Fruit fly (Drosophila melanogaster) whole organism, embryonic: Measurements from ENCODE around the gene Taf10.
A peak's percentile ranks its signal among the peaks of the same experiment; 100 is the strongest.

Source experiments
- Aef1 ChIP-seq: fragments of 200-800 bp; sonication (Bioruptor generic); IDR thresholded peaks from 3 replicates; pipeline ENCODE4 v1.3.6; 2022; ENCODE audit warnings: missing biosample characterization, missing genetic modification characterization
- B-H1 ChIP-seq: fragments of 200-800 bp; sonication (Bioruptor generic); IDR thresholded peaks from 3 replicates; pipeline ENCODE4 v1.3.6; 2022; ENCODE audit warnings: missing biosample characterization, missing genetic modification characterization
- CG1024 ChIP-seq: fragments of 200-800 bp; sonication (Bioruptor generic); IDR thresholded peaks from 2 replicates; pipeline ENCODE4 v1.3.6; 2022; ENCODE audit warnings: missing biosample characterization, missing genetic modification characterization
- CG10274 ChIP-seq: fragments of 200-800 bp; sonication (Bioruptor generic); optimal IDR thresholded peaks from 3 replicates; lab custom pipeline; 2017; ENCODE audit warnings: missing biosample characterization, mild to moderate bottlenecking, missing genetic modification characterization
- CG10431 ChIP-seq: fragments of 200-800 bp; sonication (Bioruptor generic); optimal IDR thresholded peaks from 3 replicates; lab custom pipeline; 2018; ENCODE audit warnings: missing biosample characterization, mild to moderate bottlenecking, missing genetic modification characterization
- CG11085 ChIP-seq: fragments of 200-800 bp; sonication (Bioruptor generic); IDR thresholded peaks from 2 replicates; pipeline ENCODE4 v1.3.6; 2022; ENCODE audit warnings: missing biosample characterization, missing genetic modification characterization
- CG13287 ChIP-seq: fragments of 200-800 bp; sonication (Bioruptor generic); IDR thresholded peaks from 2 replicates; pipeline ENCODE4 v1.3.6; 2022; ENCODE audit warnings: missing biosample characterization, missing genetic modification characterization; ENCODE audit not compliant: partially characterized antibody
- CG14441 ChIP-seq: fragments of 200-800 bp; sonication (Bioruptor generic); IDR thresholded peaks from 2 replicates; pipeline ENCODE4 v1.3.6; 2022; ENCODE audit warnings: missing biosample characterization, missing genetic modification characterization
- CG14860 ChIP-seq: fragments of 200-800 bp; sonication (Bioruptor generic); IDR thresholded peaks from 3 replicates; pipeline ENCODE4 v1.3.6; 2022; ENCODE audit warnings: missing biosample characterization, missing genetic modification characterization; ENCODE audit not compliant: partially characterized antibody
- CG16779 ChIP-seq: fragments of 200-800 bp; sonication (Bioruptor generic); IDR thresholded peaks from 2 replicates; pipeline ENCODE4 v1.3.6; 2022; ENCODE audit warnings: missing biosample characterization, missing genetic modification characterization
- CG1792 ChIP-seq: fragments of 200-800 bp; sonication (Bioruptor generic); optimal IDR thresholded peaks from 2 replicates; lab custom pipeline; 2016; ENCODE audit warnings: missing biosample characterization, missing genetic modification characterization
- CG30020 ChIP-seq: fragments of 200-800 bp; optimal IDR thresholded peaks from 2 replicates; lab custom pipeline; 2019; ENCODE audit warnings: missing biosample characterization, mild to moderate bottlenecking, missing genetic modification characterization, moderate library complexity
- CG32532 ChIP-seq: fragments of 200-800 bp; sonication (Bioruptor generic); IDR thresholded peaks from 2 replicates; pipeline ENCODE4 v1.3.6; 2022; ENCODE audit warnings: missing biosample characterization, missing genetic modification characterization
- CG3838 ChIP-seq: fragments of 200-800 bp; sonication (Bioruptor generic); optimal IDR thresholded peaks from 3 replicates; lab custom pipeline; 2016; ENCODE audit warnings: missing biosample characterization, missing genetic modification characterization
- CG4282 ChIP-seq: fragments of 200-800 bp; sonication (Bioruptor generic); optimal IDR thresholded peaks from 2 replicates; lab custom pipeline; 2016; ENCODE audit warnings: missing biosample characterization, missing genetic modification characterization
- CG4404 ChIP-seq: fragments of 200-800 bp; sonication (Bioruptor generic); IDR thresholded peaks from 2 replicates; pipeline ENCODE4 v1.3.6; 2022; ENCODE audit warnings: missing biosample characterization, missing genetic modification characterization
- CG4424 ChIP-seq: fragments of 200-800 bp; sonication (Bioruptor generic); optimal IDR thresholded peaks from 3 replicates; lab custom pipeline; 2016; ENCODE audit warnings: missing biosample characterization, missing genetic modification characterization
- CG5180 ChIP-seq: fragments of 200-800 bp; sonication (Bioruptor generic); optimal IDR thresholded peaks from 3 replicates; lab custom pipeline; 2017; ENCODE audit warnings: missing biosample characterization, missing genetic modification characterization, mild to moderate bottlenecking, moderate library complexity, missing genetic modification reagents
- CG7271 ChIP-seq: fragments of 200-800 bp; sonication (Bioruptor generic); optimal IDR thresholded peaks from 2 replicates; lab custom pipeline; 2018; ENCODE audit warnings: missing biosample characterization, mild to moderate bottlenecking, missing genetic modification characterization, moderate library complexity
- CG9797 ChIP-seq: fragments of 200-800 bp; sonication (Bioruptor generic); optimal IDR thresholded peaks from 3 replicates; lab custom pipeline; 2018; ENCODE audit warnings: missing biosample characterization, mild to moderate bottlenecking, missing genetic modification characterization
- CHES-1-like ChIP-seq: fragments of 200-800 bp; sonication (Bioruptor generic); optimal IDR thresholded peaks from 2 replicates; lab custom pipeline; 2016; ENCODE audit warnings: missing biosample characterization, missing genetic modification characterization
- CkIIα-i1 ChIP-seq: fragments of 200-800 bp; sonication (Bioruptor generic); IDR thresholded peaks from 2 replicates; pipeline ENCODE4 v1.3.6; 2022; ENCODE audit warnings: missing biosample characterization, missing genetic modification characterization
- Dip2 ChIP-seq: fragments of 200-800 bp; sonication (Bioruptor generic); IDR thresholded peaks from 2 replicates; pipeline ENCODE4 v1.3.6; 2022; ENCODE audit warnings: missing biosample characterization, missing genetic modification characterization
- E2f2 ChIP-seq: fragments of 200-800 bp; sonication (Bioruptor generic); IDR thresholded peaks from 2 replicates; pipeline ENCODE4 v1.3.6; 2022; ENCODE audit warnings: missing biosample characterization, missing genetic modification characterization
- MTF-1 ChIP-seq: fragments of 200-800 bp; sonication (Bioruptor generic); optimal IDR thresholded peaks from 2 replicates; lab custom pipeline; 2018; ENCODE audit warnings: missing biosample characterization, mild to moderate bottlenecking, missing genetic modification characterization, borderline replicate concordance
- Max ChIP-seq: fragments of 200-800 bp; sonication (Bioruptor generic); optimal IDR thresholded peaks from 2 replicates; lab custom pipeline; 2016; ENCODE audit warnings: missing biosample characterization, mild to moderate bottlenecking, missing genetic modification characterization
- Meics ChIP-seq: fragments of 200-800 bp; sonication (Bioruptor generic); optimal IDR thresholded peaks from 2 replicates; lab custom pipeline; 2017; ENCODE audit warnings: missing biosample characterization, mild to moderate bottlenecking, missing genetic modification characterization
- Sry-δ ChIP-seq: fragments of 200-800 bp; sonication (Bioruptor generic); optimal IDR thresholded peaks from 2 replicates; lab custom pipeline; 2016; ENCODE audit warnings: missing biosample characterization, missing genetic modification characterization
- Stat92E ChIP-seq, 3 experiments: fragments of >200 bp in 2 of 3; fragments of 200-800 bp in 1 of 3; sonication (Bioruptor generic) in 1 of 3; optimal IDR thresholded peaks; 2 replicates each; lab custom pipeline; 2017 to 2019; ENCODE audit warnings: missing biosample characterization in 3 of 3, missing genetic modification characterization in 3 of 3, mild to moderate bottlenecking in 1 of 3, moderate library complexity in 1 of 3
- aop ChIP-seq: fragments of 200-800 bp; sonication (Bioruptor generic); IDR thresholded peaks from 2 replicates; pipeline ENCODE4 v1.3.6; 2022; ENCODE audit warnings: missing biosample characterization, missing genetic modification characterization
- ap ChIP-seq: fragments of 200-800 bp; sonication (Bioruptor generic); IDR thresholded peaks from 2 replicates; pipeline ENCODE4 v1.3.6; 2022; ENCODE audit warnings: missing biosample characterization, missing genetic modification characterization
- az2 ChIP-seq: fragments of 200-800 bp; sonication (Bioruptor generic); optimal IDR thresholded peaks from 3 replicates; lab custom pipeline; 2016; ENCODE audit warnings: missing biosample characterization, missing genetic modification characterization
- caup ChIP-seq: fragments of 200-800 bp; sonication (Bioruptor generic); optimal IDR thresholded peaks from 3 replicates; lab custom pipeline; 2017; ENCODE audit warnings: missing biosample characterization, mild to moderate bottlenecking, missing genetic modification characterization, moderate library complexity; ENCODE audit not compliant: severe bottlenecking
- corto ChIP-seq: fragments of 200-800 bp; sonication (Bioruptor generic); optimal IDR thresholded peaks from 2 replicates; lab custom pipeline; 2016; ENCODE audit warnings: missing biosample characterization, mild to moderate bottlenecking, missing genetic modification characterization, moderate library complexity
- dpn ChIP-seq, 2 experiments: fragments of 200-800 bp; sonication (Bioruptor generic); optimal IDR thresholded peaks; 3 replicates each; lab custom pipeline; 2016; ENCODE audit warnings: missing biosample characterization in 2 of 2, missing genetic modification characterization in 2 of 2
- ems ChIP-seq: fragments of 200-800 bp; sonication (Bioruptor generic); optimal IDR thresholded peaks from 3 replicates; lab custom pipeline; 2016; ENCODE audit warnings: missing biosample characterization, missing genetic modification characterization
- eve ChIP-seq, 2 experiments: fragments of >200 bp; optimal IDR thresholded peaks; 2 replicates each; lab custom pipeline; 2017; ENCODE audit warnings: missing biosample characterization in 2 of 2, missing genetic modification characterization in 2 of 2
- fu2 ChIP-seq: fragments of 200-800 bp; sonication (Bioruptor generic); optimal IDR thresholded peaks from 2 replicates; lab custom pipeline; 2016; ENCODE audit warnings: missing biosample characterization, missing genetic modification characterization
- h ChIP-seq: fragments of >200 bp; optimal IDR thresholded peaks from 2 replicates; lab custom pipeline; 2017
- ham ChIP-seq: fragments of 200-800 bp; sonication (Bioruptor generic); IDR thresholded peaks from 2 replicates; pipeline ENCODE4 v1.3.6; 2022; ENCODE audit warnings: missing biosample characterization, missing genetic modification characterization
- ind ChIP-seq: fragments of 200-800 bp; sonication (Bioruptor generic); optimal IDR thresholded peaks from 3 replicates; lab custom pipeline; 2016; ENCODE audit warnings: missing biosample characterization, missing genetic modification characterization
- kay ChIP-seq: fragments of 200-800 bp; sonication (Bioruptor generic); optimal IDR thresholded peaks from 2 replicates; lab custom pipeline; 2016; ENCODE audit warnings: missing biosample characterization, missing genetic modification characterization
- lmd ChIP-seq: fragments of 200-800 bp; sonication (Bioruptor generic); IDR thresholded peaks from 2 replicates; pipeline ENCODE4 v1.3.6; 2022; ENCODE audit warnings: missing biosample characterization, missing genetic modification characterization
- nom ChIP-seq: fragments of 200-800 bp; sonication (Bioruptor generic); optimal IDR thresholded peaks from 2 replicates; lab custom pipeline; 2017; ENCODE audit warnings: missing biosample characterization, missing genetic modification characterization, mild to moderate bottlenecking, moderate library complexity, missing genetic modification reagents
- pb ChIP-seq: fragments of 200-800 bp; sonication (Bioruptor generic); optimal IDR thresholded peaks from 3 replicates; lab custom pipeline; 2016; ENCODE audit warnings: missing biosample characterization, missing genetic modification characterization
- sens ChIP-seq: fragments of 200-800 bp; sonication (Bioruptor generic); peaks from one replicate; lab custom pipeline; 2016; ENCODE audit warnings: missing biosample characterization, missing genetic modification characterization
- slou ChIP-seq: fragments of 200-800 bp; sonication (Bioruptor generic); optimal IDR thresholded peaks from 3 replicates; lab custom pipeline; 2016; ENCODE audit warnings: missing biosample characterization, missing genetic modification characterization
- tgo ChIP-seq: fragments of 200-800 bp; sonication (Bioruptor generic); IDR thresholded peaks from 3 replicates; pipeline ENCODE4 v1.3.6; 2022; ENCODE audit warnings: missing biosample characterization, missing genetic modification characterization
- tx ChIP-seq: fragments of 200-800 bp; sonication (Bioruptor generic); optimal IDR thresholded peaks from 2 replicates; lab custom pipeline; 2016; ENCODE audit warnings: missing biosample characterization, missing genetic modification characterization
- vfl ChIP-seq: fragments of 200-800 bp; sonication (Bioruptor generic); optimal IDR thresholded peaks from 2 replicates; lab custom pipeline; 2016; ENCODE audit warnings: missing biosample characterization, missing genetic modification characterization
- yki ChIP-seq: fragments of >200 bp; optimal IDR thresholded peaks from 3 replicates; lab custom pipeline; 2018

Gene Taf10

dm6 chr2L:2754437-2755322 lies 13.0 kb upstream of the Taf10 start (continued):
- TF ChIP-seq kay (GFP tag; lab: Kevin White, UChicago) (peak; percentile 60), CG3838 (GFP tag; lab: Kevin White, UChicago) (no peak), fu2 (GFP tag; lab: Kevin White, UChicago) (peak; percentile 64), vfl (GFP tag; lab: Kevin White, UChicago) (peak; percentile 38), caup (GFP tag; lab: Kevin White, UChicago) (peak; percentile 86), CG16779 (GFP tag; lab: Robert Waterston, UW) (no peak), Dip2 (GFP tag; lab: Robert Waterston, UW) (no peak), CG4424 (GFP tag; lab: Kevin White, UChicago) (peak; percentile 79), CG30020 (tag; lab: Kevin White, UChicago) (peak; percentile 58), CG9797 (GFP tag; lab: Kevin White, UChicago) (no peak), Aef1 (GFP tag; lab: Robert Waterston, UW) (no peak), CG4404 (GFP tag; lab: Robert Waterston, UW) (no peak), eve (GFP tag; optimal IDR thresholded peaks at IDR 0.05; lab: Kevin White, UChicago) (no peak), nom (peak; percentile 81), E2f2 (GFP tag; lab: Robert Waterston, UW) (no peak), ham (GFP tag; lab: Robert Waterston, UW) (no peak), pb (GFP tag; lab: Kevin White, UChicago) (peak; percentile 70), CG1792 (GFP tag; lab: Kevin White, UChicago) (peak; percentile 59), dpn (GFP tag; optimal IDR thresholded peaks at IDR 0.05; lab: Kevin White, UChicago) (peak; percentile 74 to 78), Max (peak; percentile 49), ind (peak; percentile 81), slou (GFP tag; lab: Kevin White, UChicago) (peak; percentile 65), CG32532 (GFP tag; lab: Robert Waterston, UW) (no peak), tx (GFP tag; lab: Kevin White, UChicago) (peak; percentile 74), CG10274 (peak; percentile 57), yki (lab: Kevin White, UChicago) (peak; percentile 90), tgo (GFP tag; lab: Robert Waterston, UW) (no peak), aop (GFP tag; lab: Robert Waterston, UW) (no peak), Sry-δ (peak; percentile 0), az2 (GFP tag; lab: Kevin White, UChicago) (peak; percentile 76), MTF-1 (GFP tag; lab: Kevin White, UChicago) (peak; percentile 82), CG14860 (GFP tag; lab: Robert Waterston, UW) (no peak), CG11085 (GFP tag; lab: Robert Waterston, UW) (no peak), ems (GFP tag; lab: Kevin White, UChicago) (peak; percentile 77), Stat92E (GFP tag; optimal IDR thresholded peaks at IDR 0.05; lab: Kevin White, UChicago) (no peak), CG13287 (no peak), CkIIα-i1 (no peak), CG1024 (no peak), CG5180 (GFP tag; lab: Kevin White, UChicago) (peak; percentile 81), CHES-1-like (GFP tag; lab: Kevin White, UChicago) (peak; percentile 89), lmd (GFP tag; lab: Robert Waterston, UW) (no peak), CG14441 (GFP tag; lab: Robert Waterston, UW) (no peak), CG4282 (GFP tag; lab: Kevin White, UChicago) (no peak), CG7271 (tag; lab: Kevin White, UChicago) (peak; percentile 28), sens (GFP tag; lab: Kevin White, UChicago) (peak; percentile 94), ap (GFP tag; lab: Robert Waterston, UW) (no peak), CG10431 (peak; percentile 89), h (lab: Kevin White, UChicago) (no peak), B-H1 (GFP tag; lab: Robert Waterston, UW) (no peak), Meics (GFP tag; lab: Kevin White, UChicago) (peak; percentile 91), corto (no peak)
- TF ChIP-seq, all 482 proteins: peak for 282
